Worm (Caenorhabditis elegans): ENCODE data around the gene C15C8.4.

DNA sequence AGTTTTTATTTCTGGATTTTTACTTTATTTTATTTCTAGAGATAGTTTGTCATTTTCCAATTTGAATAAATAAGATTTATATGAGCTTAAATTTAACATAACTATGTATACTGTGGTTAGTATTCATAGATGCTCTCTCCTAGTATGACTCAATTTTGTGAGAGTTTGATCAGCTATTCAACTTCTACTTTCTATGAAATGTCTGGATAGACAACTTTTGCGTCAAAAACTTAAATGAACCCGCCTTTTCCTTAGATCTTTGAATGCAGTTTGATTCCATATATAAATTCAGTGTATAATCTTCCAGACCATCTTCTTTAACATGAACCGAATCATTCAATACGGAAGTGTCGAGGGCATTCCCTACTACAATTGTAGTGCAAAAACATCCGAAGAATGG, 21.7 kb upstream of the C15C8.4 start, which contains the start of gene srt-43:
- TF ChIP-seq pqm-1 (tag; optimal IDR thresholded peaks at IDR 0.05): no peak
- no peak for TF ChIP-seq F37D6.2 (tag; optimal IDR thresholded peaks at IDR 0.05)
- no peak for TF ChIP-seq dmd-9 (GFP tag; IDR thresholded peaks at IDR 0.05)
- TF ChIP-seq nhr-237 (tag; optimal IDR thresholded peaks at IDR 0.05): no peak
- TF ChIP-seq jun-1 (tag; optimal IDR thresholded peaks at IDR 0.05): no peak
- TF ChIP-seq ctbp-1 (GFP tag; IDR thresholded peaks at IDR 0.05): no peak
- TF ChIP-seq mxl-2 (GFP tag; conservative IDR thresholded peaks at IDR 0.05): no peak
- TF ChIP-seq hif-1 (tag; optimal IDR thresholded peaks at IDR 0.05): no peak
- TF ChIP-seq dmd-6 (GFP tag; IDR thresholded peaks at IDR 0.05): no peak
- TF ChIP-seq pha-4 (GFP tag; IDR thresholded peaks at IDR 0.05): no peak
- TF ChIP-seq pha-4 (tag; optimal IDR thresholded peaks at IDR 0.05): no peak
- no peak for TF ChIP-seq nhr-77 (tag; optimal IDR thresholded peaks at IDR 0.05)
- TF ChIP-seq ama-1 (optimal IDR thresholded peaks at IDR 0.05): no peak
- TF ChIP-seq nhr-111 (GFP tag; optimal IDR thresholded peaks at IDR 0.05): no peak
